Worm (Caenorhabditis elegans) whole organism, L3 larva: ENCODE measurements around the gene nhr-42.

Experiments
- daf-12 ChIP-seq: fragments of 150-350 bp; optimal IDR thresholded peaks from 2 replicates; lab custom pipeline; 2014; ENCODE audit warnings: missing biosample characterization, missing genetic modification reagents, missing genetic modification characterization
- egl-27 ChIP-seq: sonication (generic microtip); optimal IDR thresholded peaks from 4 replicates; lab custom pipeline; 2017; ENCODE audit warnings: missing biosample characterization, missing genetic modification reagents, missing genetic modification characterization
- elt-3 ChIP-seq, 3 experiments: fragments of 150-350 bp in 1 of 3; sonication (generic microtip) in 2 of 3; optimal IDR thresholded peaks; 2 replicates in 2 of 3; 4 replicates in 1 of 3; lab custom pipeline; 2014 to 2017; ENCODE audit warnings: missing biosample characterization in 3 of 3, missing genetic modification characterization in 3 of 3
- eor-1 ChIP-seq, 2 experiments: fragments of 150-350 bp; optimal IDR thresholded peaks; 2 replicates each; lab custom pipeline; 2014 to 2018; ENCODE audit warnings: missing biosample characterization in 2 of 2, missing genetic modification characterization in 2 of 2
- hmg-11 ChIP-seq: sonication (generic microtip); optimal IDR thresholded peaks from 2 replicates; lab custom pipeline; 2016; ENCODE audit warnings: missing genetic modification characterization, missing compliant biosample characterization
- lsy-12 ChIP-seq: sonication (generic microtip); optimal IDR thresholded peaks from 2 replicates; lab custom pipeline; 2016; ENCODE audit warnings: mild to moderate bottlenecking, missing genetic modification characterization, missing compliant biosample characterization
- mdl-1 ChIP-seq: fragments of 150-350 bp; optimal IDR thresholded peaks from 2 replicates; lab custom pipeline; 2014; ENCODE audit warnings: missing biosample characterization, missing genetic modification characterization
- nfya-1 ChIP-seq: sonication (generic microtip); optimal IDR thresholded peaks from 2 replicates; lab custom pipeline; 2017; ENCODE audit warnings: missing genetic modification characterization, mild to moderate bottlenecking, missing compliant biosample characterization, antibody characterized with exemption, moderate library complexity; ENCODE audit not compliant: insufficient read depth
- nhr-237 ChIP-seq: fragments of 150-350 bp; optimal IDR thresholded peaks from 2 replicates; lab custom pipeline; 2014; ENCODE audit warnings: missing biosample characterization, missing genetic modification characterization
- nhr-28 ChIP-seq: fragments of 150-350 bp; optimal IDR thresholded peaks from 2 replicates; lab custom pipeline; 2014; ENCODE audit warnings: missing biosample characterization, missing genetic modification characterization
- pha-4 ChIP-seq: fragments of 150-350 bp; optimal IDR thresholded peaks from 2 replicates; lab custom pipeline; 2014; ENCODE audit warnings: missing biosample characterization, missing genetic modification reagents, missing genetic modification characterization
- unc-62 ChIP-seq: fragments of 150-350 bp; sonication (generic microtip); optimal IDR thresholded peaks from 4 replicates; lab custom pipeline; 2014; ENCODE audit warnings: missing biosample characterization, missing genetic modification reagents, missing genetic modification characterization
- ztf-11 ChIP-seq: fragments of 150-350 bp; optimal IDR thresholded peaks from 2 replicates; lab custom pipeline; 2014; ENCODE audit warnings: missing biosample characterization, missing genetic modification characterization

DNA sequence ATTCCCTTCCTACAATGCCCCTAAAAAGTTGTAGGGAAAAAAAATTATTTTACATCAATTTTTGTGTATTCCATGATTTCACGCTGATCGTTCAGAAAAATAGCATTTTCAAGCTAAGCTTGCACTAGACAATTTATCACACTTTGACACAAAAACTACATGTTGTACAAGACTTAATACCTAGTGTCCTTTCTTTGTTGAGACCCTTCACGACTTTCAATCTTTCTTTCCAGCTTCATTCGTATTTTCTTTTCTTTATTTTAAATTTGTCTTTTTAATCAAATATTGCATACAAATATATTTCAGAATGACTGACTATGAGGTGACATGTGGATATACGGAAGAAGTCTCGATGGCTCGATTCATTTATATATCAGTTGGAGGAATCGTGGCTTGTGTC lies 47.4 kb downstream of the nhr-42 start, which contains the start of gene F20A1.2:
- TF ChIP-seq daf-12, result no peak
- no peak for TF ChIP-seq nhr-28 (tag; lab: Kevin White, UChicago)
- no peak for TF ChIP-seq pha-4 (tag; lab: Kevin White, UChicago)
- no peak for TF ChIP-seq ztf-11
- TF ChIP-seq nhr-237 (tag; lab: Kevin White, UChicago), result no peak
- TF ChIP-seq elt-3 (tag; optimal IDR thresholded peaks at IDR 0.05; lab: Kevin White, UChicago), result no peak
- TF ChIP-seq egl-27 (tag; lab: Kevin White, UChicago), result no peak
- no peak for TF ChIP-seq mdl-1 (tag; lab: Kevin White, UChicago)
- TF ChIP-seq lsy-12 (tag; lab: Kevin White, UChicago), result no peak
- TF ChIP-seq unc-62 (GFP tag; lab: Kevin White, UChicago), result no peak
- no peak for TF ChIP-seq hmg-11 (tag; lab: Kevin White, UChicago)
- no peak for TF ChIP-seq eor-1 (tag; optimal IDR thresholded peaks at IDR 0.05; lab: Kevin White, UChicago)
- TF ChIP-seq nfya-1 (tag; lab: Kevin White, UChicago), result no peak
